Fruit fly (Drosophila melanogaster) whole organism, adult: ENCODE data around the gene Vdup1.

Experiments used
- CG14711 ChIP-seq: fragments of 200-800 bp; sonication (Bioruptor generic); optimal IDR thresholded peaks from 2 replicates; lab custom pipeline; 2018; ENCODE audit warnings: missing biosample characterization, mild to moderate bottlenecking, missing genetic modification characterization, moderate library complexity
- CG33017 ChIP-seq: fragments of 200-800 bp; sonication (Bioruptor generic); optimal IDR thresholded peaks from 2 replicates; lab custom pipeline; 2018; ENCODE audit warnings: missing biosample characterization, mild to moderate bottlenecking, missing genetic modification characterization, moderate library complexity
- CG5204 ChIP-seq: fragments of 200-800 bp; sonication (Bioruptor generic); optimal IDR thresholded peaks from 2 replicates; lab custom pipeline; 2016; ENCODE audit warnings: missing biosample characterization, missing genetic modification characterization
- Mnt ChIP-seq: fragments of 200-800 bp; sonication (Bioruptor generic); optimal IDR thresholded peaks from 2 replicates; lab custom pipeline; 2016; ENCODE audit warnings: missing biosample characterization, mild to moderate bottlenecking, missing genetic modification characterization

dm6 chr3L:139574-140567 is 38.9 kb downstream of the Vdup1 start:
- TF ChIP-seq Mnt (GFP tag; lab: Kevin White, UChicago) (no peak), CG14711 (tag; lab: Kevin White, UChicago) (no peak), CG33017 (no peak), CG5204 (no peak)
